Worm (Caenorhabditis elegans) whole organism, young adult: ENCODE data around the gene T26C5.5.

Experiments
- let-607 ChIP-seq, 2 experiments: fragments of 200-800 bp in 1 of 2; sonication (Bioruptor generic) in 1 of 2; sonication (generic microtip) in 1 of 2; optimal IDR thresholded peaks; 2 replicates each; lab custom pipeline; 2016 to 2018; ENCODE audit warnings: mild to moderate bottlenecking in 2 of 2, missing compliant biosample characterization in 2 of 2, missing genetic modification characterization in 2 of 2, moderate library complexity in 2 of 2, missing genotype in 1 of 2
- nhr-80 ChIP-seq: sonication (generic microtip); optimal IDR thresholded peaks from 2 replicates; lab custom pipeline; 2016; ENCODE audit warnings: missing genetic modification characterization, missing compliant biosample characterization
- rec-8 ChIP-seq, 2 experiments: sonication (generic microtip); optimal IDR thresholded peaks; 2 replicates each; lab custom pipeline; 2016; ENCODE audit warnings: mild to moderate bottlenecking in 2 of 2, missing genetic modification characterization in 2 of 2, missing genetic modification reagents in 2 of 2, missing genotype in 2 of 2, missing biosample characterization in 1 of 2, missing compliant biosample characterization in 1 of 2, moderate library complexity in 1 of 2
- snpc-4 ChIP-seq, 5 experiments: fragments of 150-350 bp in 1 of 5; sonication (generic microtip) in 4 of 5; optimal IDR thresholded peaks; 2 replicates each; lab custom pipeline; 2014 to 2018; ENCODE audit warnings: missing genetic modification characterization in 5 of 5, missing biosample characterization in 3 of 5, antibody characterized with exemption in 2 of 5, mild to moderate bottlenecking in 2 of 5, missing compliant biosample characterization in 2 of 5, missing genotype in 2 of 5, moderate library complexity in 2 of 5, missing genetic modification reagents in 1 of 5

Gene T26C5.5

ce11 chrII:9196325-9196724 is 50.2 kb downstream of the T26C5.5 start:
- TF ChIP-seq rec-8 (tag; optimal IDR thresholded peaks at IDR 0.05; lab: Kevin White, UChicago) (no peak), snpc-4 (GFP tag; optimal IDR thresholded peaks at IDR 0.05; lab: Kevin White, UChicago) (no peak), snpc-4 (tag; optimal IDR thresholded peaks at IDR 0.05; lab: Kevin White, UChicago) (peak in 1 of 4 experiments; percentile 1), let-607 (tag; optimal IDR thresholded peaks at IDR 0.05; lab: Kevin White, UChicago) (peak in 1 of 2 experiments; percentile 17), nhr-80 (tag; lab: Kevin White, UChicago) (peak; percentile 85)
